Worm (Caenorhabditis elegans) whole organism, young adult: Measurements from ENCODE around the gene pelo-1.
A peak's percentile ranks its signal among the peaks of the same experiment; 100 is the strongest.

Source experiments
- B0336.3 ChIP-seq: fragments of 200-800 bp; sonication (Bioruptor generic); IDR thresholded peaks from 2 replicates; pipeline ENCODE4 v1.3.6; 2022; ENCODE audit warnings: missing genetic modification characterization, missing compliant biosample characterization
- F22D6.2 ChIP-seq: sonication (generic microtip); optimal IDR thresholded peaks from 2 replicates; lab custom pipeline; 2016; ENCODE audit warnings: mild to moderate bottlenecking, missing genetic modification characterization, missing compliant biosample characterization
- F37B4.10 ChIP-seq: fragments of 200-800 bp; sonication (Bioruptor generic); IDR thresholded peaks from 2 replicates; pipeline ENCODE4 v1.3.6; 2022; ENCODE audit warnings: missing genetic modification characterization, missing compliant biosample characterization
- F57A8.1 ChIP-seq: fragments of 200-800 bp; sonication (Bioruptor generic); optimal IDR thresholded peaks from 2 replicates; lab custom pipeline; 2018; ENCODE audit warnings: mild to moderate bottlenecking, missing genetic modification characterization, moderate library complexity, missing compliant biosample characterization
- K11D2.4 ChIP-seq: fragments of 200-800 bp; sonication (Bioruptor generic); IDR thresholded peaks from 2 replicates; pipeline ENCODE4 v1.3.6; 2022; ENCODE audit warnings: missing genetic modification reagents, missing genetic modification characterization, missing compliant biosample characterization
- K12H6.12 ChIP-seq: fragments of 200-800 bp; sonication (Bioruptor generic); optimal IDR thresholded peaks from 2 replicates; lab custom pipeline; 2018; ENCODE audit warnings: mild to moderate bottlenecking, missing genetic modification characterization, missing compliant biosample characterization
- Y95B8A.8 ChIP-seq: fragments of 200-800 bp; sonication (Bioruptor generic); IDR thresholded peaks from 2 replicates; pipeline ENCODE4 v1.3.6; 2022; ENCODE audit warnings: missing genetic modification reagents, missing genetic modification characterization, missing compliant biosample characterization
- ZK185.1 ChIP-seq: sonication (generic microtip); optimal IDR thresholded peaks from 2 replicates; lab custom pipeline; 2016; ENCODE audit warnings: mild to moderate bottlenecking, missing genetic modification characterization, missing compliant biosample characterization; ENCODE audit not compliant: poor library complexity, severe bottlenecking
- akir-1 ChIP-seq: fragments of 200-800 bp; sonication (Bioruptor generic); optimal IDR thresholded peaks from 2 replicates; lab custom pipeline; 2018; ENCODE audit warnings: mild to moderate bottlenecking, missing genetic modification characterization, moderate library complexity, missing compliant biosample characterization
- athp-1 ChIP-seq: sonication (generic microtip); optimal IDR thresholded peaks from 2 replicates; lab custom pipeline; 2017; ENCODE audit warnings: mild to moderate bottlenecking, missing genetic modification characterization, missing compliant biosample characterization
- attf-5 ChIP-seq: fragments of 200-800 bp; sonication (Bioruptor generic); optimal IDR thresholded peaks from 2 replicates; lab custom pipeline; 2018; ENCODE audit warnings: mild to moderate bottlenecking, missing genetic modification characterization, missing compliant biosample characterization
- ceh-27 ChIP-seq: fragments of 200-800 bp; sonication (Bioruptor generic); optimal IDR thresholded peaks from 2 replicates; lab custom pipeline; 2018; ENCODE audit warnings: mild to moderate bottlenecking, missing genetic modification characterization, moderate library complexity, missing compliant biosample characterization
- chd-7 ChIP-seq: sonication (generic microtip); optimal IDR thresholded peaks from 2 replicates; lab custom pipeline; 2016; ENCODE audit warnings: mild to moderate bottlenecking, missing genetic modification characterization, moderate library complexity, missing compliant biosample characterization
- dox-1 ChIP-seq: fragments of 200-800 bp; sonication (Bioruptor generic); IDR thresholded peaks from 2 replicates; pipeline ENCODE4 v1.3.6; 2022; ENCODE audit warnings: missing genetic modification reagents, missing genetic modification characterization, missing compliant biosample characterization
- egrh-3 ChIP-seq: fragments of 200-800 bp; sonication (Bioruptor generic); IDR thresholded peaks from 2 replicates; pipeline ENCODE4 v1.3.6; 2022; ENCODE audit warnings: missing genetic modification reagents, missing genetic modification characterization, missing compliant biosample characterization
- ekl-4 ChIP-seq: fragments of 200-800 bp; sonication (Bioruptor generic); IDR thresholded peaks from 2 replicates; pipeline ENCODE4 v1.3.6; 2022; ENCODE audit warnings: missing genetic modification reagents, missing genetic modification characterization, missing compliant biosample characterization
- him-1 ChIP-seq: sonication (generic microtip); optimal IDR thresholded peaks from 2 replicates; lab custom pipeline; 2016; ENCODE audit warnings: missing genotype, missing genetic modification reagents, missing genetic modification characterization, missing compliant biosample characterization
- hmg-1.2 ChIP-seq: fragments of 200-800 bp; sonication (Bioruptor generic); IDR thresholded peaks from 2 replicates; pipeline ENCODE4 v1.3.6; 2022; ENCODE audit warnings: missing genetic modification reagents, missing genetic modification characterization, missing compliant biosample characterization
- hrde-1 ChIP-seq: sonication (generic microtip); optimal IDR thresholded peaks from 2 replicates; lab custom pipeline; 2016; ENCODE audit warnings: missing genetic modification characterization, mild to moderate bottlenecking, missing compliant biosample characterization, moderate library complexity, missing genotype, missing genetic modification reagents, borderline replicate concordance
- let-526 ChIP-seq: fragments of 200-800 bp; sonication (Bioruptor generic); IDR thresholded peaks from 2 replicates; pipeline ENCODE4 v1.3.6; 2022; ENCODE audit warnings: missing genetic modification reagents, missing genetic modification characterization, missing compliant biosample characterization
- lin-40 ChIP-seq: sonication (generic microtip); optimal IDR thresholded peaks from 2 replicates; lab custom pipeline; 2016; ENCODE audit warnings: missing genetic modification characterization, mild to moderate bottlenecking, missing compliant biosample characterization, missing genotype, missing genetic modification reagents
- lin-54 ChIP-seq: fragments of 200-800 bp; sonication (Bioruptor generic); optimal IDR thresholded peaks from 2 replicates; lab custom pipeline; 2018; ENCODE audit warnings: mild to moderate bottlenecking, missing genetic modification characterization, missing compliant biosample characterization
- lsy-27 ChIP-seq: sonication (generic microtip); optimal IDR thresholded peaks from 2 replicates; lab custom pipeline; 2017; ENCODE audit warnings: missing genetic modification characterization, mild to moderate bottlenecking, missing compliant biosample characterization, antibody characterized with exemption, missing genotype, borderline replicate concordance; ENCODE audit not compliant: insufficient read depth
- madf-8 ChIP-seq: fragments of 200-800 bp; sonication (Bioruptor generic); conservative IDR thresholded peaks from 2 replicates; pipeline ENCODE4 v1.3.6; 2022; ENCODE audit warnings: missing genetic modification reagents, missing genetic modification characterization, missing compliant biosample characterization
- nfyb-1 ChIP-seq: fragments of 200-800 bp; sonication (Bioruptor generic); IDR thresholded peaks from 2 replicates; pipeline ENCODE4 v1.3.6; 2022; ENCODE audit warnings: missing genetic modification reagents, missing genetic modification characterization, missing compliant biosample characterization
- nhr-80 ChIP-seq: sonication (generic microtip); optimal IDR thresholded peaks from 2 replicates; lab custom pipeline; 2016; ENCODE audit warnings: missing genetic modification characterization, missing compliant biosample characterization
- pha-4 ChIP-seq: fragments of 150-350 bp; sonication (generic microtip); optimal IDR thresholded peaks from 2 replicates; lab custom pipeline; 2014; ENCODE audit warnings: missing biosample characterization, missing genetic modification reagents, missing genetic modification characterization
- sdz-38 ChIP-seq: sonication (generic microtip); optimal IDR thresholded peaks from 2 replicates; lab custom pipeline; 2016; ENCODE audit warnings: missing genotype, missing genetic modification characterization, missing compliant biosample characterization
- somi-1 ChIP-seq: fragments of 200-800 bp; sonication (Bioruptor generic); optimal IDR thresholded peaks from 2 replicates; lab custom pipeline; 2018; ENCODE audit warnings: mild to moderate bottlenecking, missing genetic modification characterization, missing compliant biosample characterization
- tbp1 ChIP-seq: fragments of 200-800 bp; sonication (Bioruptor generic); optimal IDR thresholded peaks from 2 replicates; lab custom pipeline; 2018; ENCODE audit warnings: mild to moderate bottlenecking, missing genetic modification characterization, missing compliant biosample characterization
- ztf-18 ChIP-seq: sonication (generic microtip); optimal IDR thresholded peaks from 2 replicates; lab custom pipeline; 2016; ENCODE audit warnings: missing genotype, mild to moderate bottlenecking, missing genetic modification characterization, missing compliant biosample characterization
- ztf-26 ChIP-seq: sonication (generic microtip); optimal IDR thresholded peaks from 2 replicates; lab custom pipeline; 2017; ENCODE audit warnings: missing genetic modification characterization, missing compliant biosample characterization
- ztf-28 ChIP-seq: fragments of 200-800 bp; sonication (Bioruptor generic); IDR thresholded peaks from 2 replicates; pipeline ENCODE4 v1.3.6; 2022; ENCODE audit warnings: missing genetic modification reagents, missing genetic modification characterization, missing compliant biosample characterization
- ztf-3 ChIP-seq: fragments of 200-800 bp; sonication (Bioruptor generic); optimal IDR thresholded peaks from 2 replicates; lab custom pipeline; 2018; ENCODE audit warnings: mild to moderate bottlenecking, missing genetic modification characterization, missing compliant biosample characterization

pelo-1 gene

ce11 chrIII:4237660-4238059 is 33.6 kb upstream of the pelo-1 start (continued):
- TF ChIP-seq lin-54 (GFP tag; lab: Kevin White, UChicago): peak; percentile 69
- peak; percentile 94 for TF ChIP-seq attf-5
- TF ChIP-seq somi-1 (GFP tag; lab: Kevin White, UChicago): peak; percentile 93
- no peak; the same call in 1 of the 2 replicates for TF ChIP-seq ekl-4
- TF ChIP-seq K12H6.12 (tag; lab: Kevin White, UChicago): peak; percentile 88
- peak; percentile 28 for TF ChIP-seq lsy-27 (tag; lab: Kevin White, UChicago)
- TF ChIP-seq B0336.3 (GFP tag; lab: Robert Waterston, UW): peak; percentile 91
- TF ChIP-seq pha-4 (tag; lab: Kevin White, UChicago): peak; percentile 72
- TF ChIP-seq nhr-80 (tag; lab: Kevin White, UChicago): peak; percentile 93
- no peak for TF ChIP-seq F57A8.1 (GFP tag; lab: Kevin White, UChicago)
- TF ChIP-seq egrh-3 (GFP tag; lab: Robert Waterston, UW): peak; percentile 34; the same call in 1 of the 2 replicates
- no peak for TF ChIP-seq hrde-1 (tag; lab: Kevin White, UChicago)
- peak; percentile 67 for TF ChIP-seq akir-1
- TF ChIP-seq chd-7 (tag; lab: Kevin White, UChicago): peak; percentile 92
- peak; percentile 85 for TF ChIP-seq K11D2.4 (GFP tag; lab: Robert Waterston, UW)
- peak; percentile 66 for TF ChIP-seq ztf-18 (tag; lab: Kevin White, UChicago)
- no peak for TF ChIP-seq ztf-28 (GFP tag; lab: Robert Waterston, UW)
- peak; percentile 97 for TF ChIP-seq hmg-1.2 (GFP tag; lab: Robert Waterston, UW)
- no peak for TF ChIP-seq madf-8
- TF ChIP-seq F22D6.2 (tag; lab: Kevin White, UChicago): peak; percentile 72
- peak; percentile 79 for TF ChIP-seq ceh-27 (GFP tag; lab: Kevin White, UChicago)
- TF ChIP-seq tbp1 (GFP tag; lab: Kevin White, UChicago): peak; percentile 63
- TF ChIP-seq ZK185.1 (tag; lab: Kevin White, UChicago): peak; percentile 76
- peak; percentile 77 for TF ChIP-seq let-526
- TF ChIP-seq sdz-38 (tag; lab: Kevin White, UChicago): no peak
- TF ChIP-seq, all 124 proteins: peak for 45

ce11 chrIII:4236178-4236577 is 32.2 kb upstream of the pelo-1 start:
- no peak for TF ChIP-seq him-1 (tag; lab: Kevin White, UChicago)
- TF ChIP-seq hmg-1.2 (GFP tag; lab: Robert Waterston, UW): peak; percentile 25; the same call in 1 of the 2 replicates
- peak; percentile 25 for TF ChIP-seq lin-40 (tag; lab: Kevin White, UChicago)

DNA sequence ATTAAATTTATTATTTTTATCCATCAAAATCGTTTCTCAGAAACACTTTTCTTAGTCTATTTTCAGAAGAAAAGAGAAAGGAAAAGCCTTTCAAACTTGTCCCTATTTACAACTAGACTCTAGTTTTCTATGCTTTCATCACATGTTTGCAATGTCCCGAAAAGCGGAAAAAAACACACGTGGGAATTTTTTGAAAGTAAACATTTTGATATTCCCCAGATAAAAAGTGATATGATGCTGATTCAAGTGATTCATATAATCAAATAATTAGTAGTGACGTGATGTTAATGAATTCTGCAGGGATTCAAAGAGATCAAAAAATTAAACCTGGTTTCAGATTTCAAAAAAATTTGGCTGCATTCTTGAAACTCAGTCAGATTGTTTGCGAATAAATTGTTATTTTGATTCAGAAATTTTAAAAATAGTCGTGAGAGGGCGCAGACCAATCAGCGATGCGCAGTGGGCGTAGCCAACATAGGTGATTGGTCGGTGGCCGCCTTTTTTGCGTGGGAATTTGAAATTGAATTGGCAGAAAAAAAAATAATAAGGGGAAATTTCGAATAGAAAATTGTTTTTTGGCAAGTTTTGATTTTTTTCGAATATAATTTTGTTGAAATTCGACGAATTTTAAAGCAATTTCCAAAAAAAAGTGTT is 30.7 kb upstream of the pelo-1 start:
- no peak for TF ChIP-seq ztf-26 (tag; lab: Kevin White, UChicago)
- TF ChIP-seq dox-1 (GFP tag; lab: Robert Waterston, UW): no peak
- TF ChIP-seq F37B4.10 (GFP tag; lab: Robert Waterston, UW): no peak
- no peak for TF ChIP-seq ztf-3 (GFP tag; lab: Kevin White, UChicago)
- TF ChIP-seq nfyb-1 (GFP tag; lab: Robert Waterston, UW): 0 out of 2 replicates have a peak, but pooled peaks have one; percentile 39
- TF ChIP-seq Y95B8A.8 (GFP tag; lab: Robert Waterston, UW): no peak
- no peak for TF ChIP-seq athp-1 (tag; lab: Kevin White, UChicago)
